Worm (Caenorhabditis elegans) whole organism, L3 larva: ENCODE data around the gene Y9C9A.13.

Source experiments
- ceh-16 ChIP-seq: sonication (generic microtip); optimal IDR thresholded peaks from 2 replicates; lab custom pipeline; 2017; ENCODE audit warnings: missing biosample characterization, missing genetic modification characterization
- egl-27 ChIP-seq: sonication (generic microtip); optimal IDR thresholded peaks from 4 replicates; lab custom pipeline; 2017; ENCODE audit warnings: missing biosample characterization, missing genetic modification reagents, missing genetic modification characterization
- nhr-237 ChIP-seq: fragments of 150-350 bp; optimal IDR thresholded peaks from 2 replicates; lab custom pipeline; 2014; ENCODE audit warnings: missing biosample characterization, missing genetic modification characterization
- nhr-76 ChIP-seq: fragments of 150-350 bp; sonication (generic microtip); optimal IDR thresholded peaks from 5 replicates; lab custom pipeline; 2014; ENCODE audit warnings: missing biosample characterization, missing genetic modification characterization
- pqm-1 ChIP-seq: fragments of 150-350 bp; optimal IDR thresholded peaks from 2 replicates; lab custom pipeline; 2017; ENCODE audit warnings: missing biosample characterization, missing genetic modification characterization, inconsistent platforms
- skn-1 ChIP-seq: fragments of 150-350 bp; optimal IDR thresholded peaks from 2 replicates; lab custom pipeline; 2014; ENCODE audit warnings: missing biosample characterization, missing genetic modification characterization

DNA sequence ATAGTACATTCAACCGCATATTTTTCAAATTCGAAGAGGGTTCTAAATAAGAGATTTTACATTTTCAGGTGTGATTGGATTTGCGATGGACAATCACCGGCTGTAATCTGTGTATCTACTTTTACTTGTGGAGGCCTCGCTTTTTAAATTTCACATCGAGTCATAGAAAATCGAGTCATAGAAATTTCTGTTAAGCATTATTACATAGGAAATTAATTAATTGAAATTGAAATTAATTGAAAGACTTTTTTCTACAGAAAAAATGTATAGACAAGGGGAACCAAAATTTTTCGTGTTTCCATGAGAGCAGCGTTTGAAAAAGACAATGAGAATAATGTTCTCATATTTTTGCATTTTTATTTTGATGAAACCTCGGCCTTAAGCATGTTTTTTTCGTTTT is 14.4 kb upstream of the Y9C9A.13 start, which contains the start of gene clec-176:
- TF ChIP-seq skn-1 (tag; lab: Kevin White, UChicago) = no peak
- no peak for TF ChIP-seq pqm-1 (tag; lab: Kevin White, UChicago)
- TF ChIP-seq nhr-237 (tag; lab: Kevin White, UChicago) = no peak
- no peak for TF ChIP-seq ceh-16 (tag; lab: Kevin White, UChicago)
- no peak for TF ChIP-seq nhr-76 (tag; lab: Kevin White, UChicago)
- TF ChIP-seq egl-27 (tag; lab: Kevin White, UChicago) = no peak
